Worm (Caenorhabditis elegans) whole organism, L2 larva: ENCODE measurements around the gene cav-2.
A peak's percentile ranks its signal among the peaks of the same experiment; 100 is the strongest.

Experiments
- F13H6.1 ChIP-seq: sonication (generic microtip); optimal IDR thresholded peaks from 2 replicates; lab custom pipeline; 2016; ENCODE audit warnings: missing genetic modification characterization, missing compliant biosample characterization
- R02D3.7 ChIP-seq: fragments of 150-350 bp; optimal IDR thresholded peaks from 2 replicates; lab custom pipeline; 2014; ENCODE audit warnings: missing biosample characterization, missing genetic modification characterization
- Y55F3AM.14 ChIP-seq: fragments of 200-800 bp; sonication (Bioruptor generic); optimal IDR thresholded peaks from 2 replicates; lab custom pipeline; 2018; ENCODE audit warnings: mild to moderate bottlenecking, missing genetic modification characterization, missing compliant biosample characterization
- alr-1 ChIP-seq: fragments of 150-350 bp; optimal IDR thresholded peaks from 2 replicates; lab custom pipeline; 2014; ENCODE audit warnings: missing biosample characterization, missing genetic modification characterization
- aly-2 ChIP-seq: fragments of 150-350 bp; optimal IDR thresholded peaks from 2 replicates; lab custom pipeline; 2014; ENCODE audit warnings: missing biosample characterization, missing genetic modification characterization
- blmp-1 ChIP-seq: sonication (generic microtip); optimal IDR thresholded peaks from 2 replicates; lab custom pipeline; 2017; ENCODE audit warnings: missing genetic modification characterization, mild to moderate bottlenecking, missing compliant biosample characterization, antibody characterized with exemption, moderate library complexity; ENCODE audit not compliant: insufficient read depth
- ceh-16 ChIP-seq: fragments of 150-350 bp; optimal IDR thresholded peaks from 2 replicates; lab custom pipeline; 2014; ENCODE audit warnings: missing biosample characterization, missing genetic modification characterization
- crh-2 ChIP-seq: sonication (generic microtip); optimal IDR thresholded peaks from 2 replicates; lab custom pipeline; 2017; ENCODE audit warnings: missing biosample characterization, missing genetic modification characterization
- egl-27 ChIP-seq: sonication (generic microtip); optimal IDR thresholded peaks from 3 replicates; lab custom pipeline; 2017; ENCODE audit warnings: missing biosample characterization, missing genetic modification reagents, missing genetic modification characterization
- elt-1 ChIP-seq: fragments of 150-350 bp; optimal IDR thresholded peaks from 2 replicates; lab custom pipeline; 2014; ENCODE audit warnings: missing biosample characterization, missing genetic modification characterization
- gmeb-1 ChIP-seq: fragments of 150-350 bp; optimal IDR thresholded peaks from 2 replicates; lab custom pipeline; 2014; ENCODE audit warnings: missing biosample characterization, missing genetic modification characterization
- mab-5 ChIP-seq: fragments of 150-350 bp; optimal IDR thresholded peaks from 2 replicates; lab custom pipeline; 2014; ENCODE audit warnings: missing biosample characterization, missing genetic modification characterization
- nhr-10 ChIP-seq: sonication (generic microtip); optimal IDR thresholded peaks from 2 replicates; lab custom pipeline; 2017; ENCODE audit warnings: missing biosample characterization, missing genetic modification characterization
- nhr-11 ChIP-seq: fragments of 150-350 bp; optimal IDR thresholded peaks from 2 replicates; lab custom pipeline; 2014; ENCODE audit warnings: missing biosample characterization, missing genetic modification characterization
- nhr-129 ChIP-seq: fragments of 150-350 bp; optimal IDR thresholded peaks from 2 replicates; lab custom pipeline; 2014; ENCODE audit warnings: missing biosample characterization, missing genetic modification characterization
- nhr-21 ChIP-seq: fragments of 150-350 bp; optimal IDR thresholded peaks from 2 replicates; lab custom pipeline; 2014; ENCODE audit warnings: missing biosample characterization, missing genetic modification characterization
- nhr-23 ChIP-seq: fragments of 150-350 bp; optimal IDR thresholded peaks from 2 replicates; lab custom pipeline; 2014; ENCODE audit warnings: missing biosample characterization, missing genetic modification reagents, missing genetic modification characterization
- nhr-25 ChIP-seq: fragments of 150-350 bp; sonication (generic microtip); optimal IDR thresholded peaks from 3 replicates; lab custom pipeline; 2014; ENCODE audit warnings: missing biosample characterization, missing genetic modification characterization
- sem-4 ChIP-seq: fragments of 150-350 bp; optimal IDR thresholded peaks from 2 replicates; lab custom pipeline; 2014; ENCODE audit warnings: missing biosample characterization, missing genetic modification reagents, missing genetic modification characterization
- skn-1 ChIP-seq: sonication (generic microtip); optimal IDR thresholded peaks from 2 replicates; lab custom pipeline; 2017; ENCODE audit warnings: missing biosample characterization, missing genetic modification characterization
- sma-3 ChIP-seq: sonication (generic microtip); optimal IDR thresholded peaks from 2 replicates; lab custom pipeline; 2016; ENCODE audit warnings: missing genetic modification reagents, missing genetic modification characterization, missing compliant biosample characterization
- sma-9 ChIP-seq, 2 experiments: fragments of 150-350 bp in 1 of 2; sonication (generic microtip) in 1 of 2; optimal IDR thresholded peaks; 2 replicates each; lab custom pipeline; 2014 to 2016; ENCODE audit warnings: missing genetic modification characterization in 2 of 2, mild to moderate bottlenecking in 1 of 2, missing biosample characterization in 1 of 2, missing compliant biosample characterization in 1 of 2, missing genetic modification reagents in 1 of 2, moderate library complexity in 1 of 2
- snpc-4 ChIP-seq: fragments of 150-350 bp; optimal IDR thresholded peaks from 2 replicates; lab custom pipeline; 2014; ENCODE audit warnings: missing biosample characterization, missing genetic modification characterization
- unc-39 ChIP-seq: fragments of 150-350 bp; optimal IDR thresholded peaks from 2 replicates; lab custom pipeline; 2014; ENCODE audit warnings: missing biosample characterization, missing genetic modification characterization
- unc-55 ChIP-seq: fragments of 150-350 bp; sonication (generic microtip); optimal IDR thresholded peaks from 3 replicates; lab custom pipeline; 2014; ENCODE audit warnings: missing biosample characterization, missing genetic modification reagents, missing genetic modification characterization
- unc-62 ChIP-seq: fragments of 150-350 bp; optimal IDR thresholded peaks from 2 replicates; lab custom pipeline; 2014; ENCODE audit warnings: missing biosample characterization, missing genetic modification reagents, missing genetic modification characterization
- ztf-1 ChIP-seq: fragments of 200-800 bp; sonication (Bioruptor generic); conservative IDR thresholded peaks from 2 replicates; pipeline ENCODE4 v1.3.6; 2022; ENCODE audit warnings: missing genetic modification characterization, missing compliant biosample characterization

Gene cav-2

DNA sequence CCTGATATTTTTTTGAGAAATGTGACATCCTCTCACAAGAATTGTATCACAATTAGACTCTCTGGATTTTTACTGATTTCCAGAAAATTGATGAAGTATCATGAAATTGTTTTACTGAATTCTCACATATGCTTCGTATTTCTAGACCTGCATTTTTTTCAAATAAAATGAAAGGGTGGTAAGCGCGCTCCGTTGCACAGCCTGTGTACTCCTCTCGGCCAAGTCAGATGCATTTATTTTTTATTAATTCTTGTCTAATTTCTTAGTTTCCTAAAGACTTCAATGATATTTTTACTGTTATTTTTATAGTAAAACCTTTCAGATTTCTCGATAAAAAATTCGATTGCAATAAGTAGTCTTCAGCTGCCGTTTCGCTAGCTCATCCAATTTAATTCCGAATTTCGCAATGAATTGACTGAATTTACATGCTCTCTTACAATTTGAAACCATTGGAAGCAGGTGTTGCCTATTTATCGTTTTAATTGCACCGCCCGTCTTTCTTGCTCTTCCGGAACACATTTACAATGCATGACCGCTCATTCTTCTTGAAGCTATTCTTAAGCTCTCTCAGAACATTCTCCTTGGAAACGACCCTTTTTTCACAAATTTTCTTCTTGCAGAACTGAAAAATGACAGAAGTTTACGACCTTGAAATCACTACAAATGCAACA is 34.7 kb downstream of the cav-2 start, which contains the start of gene tbcb-1 (continued):
- TF ChIP-seq ceh-16 (no peak), skn-1 (tag; lab: Kevin White, UChicago) (no peak), nhr-129 (tag; lab: Kevin White, UChicago) (no peak), snpc-4 (no peak), elt-1 (tag; lab: Kevin White, UChicago) (no peak), aly-2 (tag; lab: Kevin White, UChicago) (no peak), egl-27 (tag; lab: Kevin White, UChicago) (no peak), mab-5 (tag; lab: Kevin White, UChicago) (no peak), R02D3.7 (tag; lab: Kevin White, UChicago) (no peak), nhr-23 (no peak), unc-39 (tag; lab: Kevin White, UChicago) (no peak), sma-3 (GFP tag; lab: Kevin White, UChicago) (peak; percentile 8), gmeb-1 (tag; lab: Kevin White, UChicago) (peak; percentile 35), alr-1 (tag; lab: Kevin White, UChicago) (no peak), unc-55 (GFP tag; lab: Kevin White, UChicago) (no peak)

DNA sequence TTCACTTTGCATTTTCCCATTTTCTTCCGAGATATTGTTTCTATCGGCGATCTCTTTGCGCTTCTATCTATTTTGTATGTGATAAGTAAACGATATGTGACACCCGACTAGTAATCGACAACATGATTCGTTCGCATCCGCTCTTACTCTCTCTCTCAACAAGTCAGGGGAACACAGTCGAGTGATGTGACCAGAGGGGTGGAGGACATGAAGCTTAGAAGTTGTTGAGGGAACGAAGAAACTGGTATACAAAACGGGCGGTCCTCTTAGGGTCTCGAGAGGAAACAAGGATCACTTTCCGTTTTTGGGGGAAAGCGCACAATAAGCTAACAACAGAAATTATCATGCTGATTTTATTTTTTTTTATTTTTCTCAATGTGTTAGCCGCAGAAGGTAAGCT is 36.2 kb downstream of the cav-2 start, which contains the start of gene F53F4.4:
Gene F53F4.4 (plus strand): TSS at position 301 of the 400 bp plus-strand sequence.
- no peak for TF ChIP-seq ztf-1 (GFP tag; lab: Robert Waterston, UW)

DNA sequence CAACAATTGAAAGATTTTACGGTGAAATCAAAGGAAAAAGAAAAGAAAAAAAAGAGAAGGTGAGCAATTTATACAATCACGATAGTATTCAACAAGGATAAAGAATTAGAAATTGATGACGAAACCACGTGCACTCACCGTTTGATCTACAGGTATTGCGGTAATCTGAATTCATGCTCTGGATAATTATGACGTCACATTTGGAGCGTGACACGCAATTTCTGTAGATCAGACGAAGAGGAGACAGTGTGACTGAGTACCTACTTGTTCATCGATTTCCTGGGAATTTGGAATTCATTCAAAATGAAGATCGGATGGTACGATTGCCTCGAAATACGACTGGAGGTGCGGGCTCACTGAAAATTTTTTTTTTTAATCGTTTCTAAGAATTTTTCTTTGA is 41.5 kb downstream of the cav-2 start:
- TF ChIP-seq sem-4 (tag; lab: Kevin White, UChicago) (no peak), snpc-4 (no peak), nhr-11 (tag; lab: Kevin White, UChicago) (no peak), F13H6.1 (tag; lab: Kevin White, UChicago) (no peak), nhr-10 (no peak)

DNA sequence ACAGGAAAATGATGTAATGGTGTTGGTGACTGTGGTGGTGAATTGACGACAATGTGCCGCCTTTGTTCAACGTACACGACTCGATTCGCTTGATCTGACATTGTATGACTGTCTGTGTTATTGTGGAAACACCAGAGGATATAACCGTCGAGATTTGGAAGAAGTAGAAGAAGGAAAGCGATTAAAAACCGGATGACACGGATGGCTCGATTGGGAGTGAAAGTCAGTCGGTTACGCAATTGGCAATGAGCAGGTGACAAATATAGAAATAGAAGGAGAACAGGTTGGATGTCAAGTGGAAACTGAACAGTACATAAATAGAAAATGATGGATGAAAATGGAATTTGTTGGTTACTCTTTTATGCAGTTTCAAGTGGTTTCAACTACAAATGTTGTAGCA is 44.0 kb downstream of the cav-2 start, which contains the start of gene rdy-2:
Gene rdy-2 (minus strand): TSS at position 101 of the 400 bp plus-strand sequence.
- TF ChIP-seq unc-55 (GFP tag; lab: Kevin White, UChicago) (no peak), sma-9 (GFP tag; optimal IDR thresholded peaks at IDR 0.05; lab: Kevin White, UChicago) (no peak), sma-9 (tag; optimal IDR thresholded peaks at IDR 0.05; lab: Kevin White, UChicago) (no peak), aly-2 (tag; lab: Kevin White, UChicago) (no peak), alr-1 (tag; lab: Kevin White, UChicago) (no peak), R02D3.7 (tag; lab: Kevin White, UChicago) (no peak)

DNA sequence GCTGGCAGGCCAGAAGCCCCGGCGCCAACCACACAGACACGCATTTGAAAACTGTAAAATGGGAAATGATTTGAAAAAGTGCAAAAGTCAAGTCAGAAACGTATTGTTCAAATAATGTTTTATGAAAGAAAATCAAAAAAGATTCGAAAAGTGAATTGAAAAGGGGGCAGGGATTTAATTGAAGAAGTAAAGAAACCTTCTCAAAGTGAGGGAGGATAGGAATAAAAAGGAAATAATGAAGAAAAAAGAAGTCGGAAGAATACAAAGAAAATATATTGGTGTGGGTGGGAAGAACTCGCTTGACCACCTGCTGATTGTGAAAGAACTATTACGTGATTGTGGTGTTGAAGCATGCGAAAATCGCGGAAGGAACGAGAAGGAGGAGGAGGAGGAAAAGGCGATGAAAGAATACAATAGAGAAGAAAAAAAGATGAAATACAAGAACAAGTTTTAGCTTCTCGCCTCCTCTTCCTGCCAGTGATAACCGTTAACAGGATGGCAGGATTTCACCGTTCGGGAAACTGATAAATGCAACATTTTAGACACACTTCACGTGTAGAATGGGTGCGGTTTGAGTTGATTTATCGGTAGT is 49.8 kb downstream of the cav-2 start, which contains the start of gene fmo-4:
Gene fmo-4 (minus strand): TSS at position 51 of the 592 bp plus-strand sequence.
- TF ChIP-seq nhr-25 (peak; percentile 9), nhr-21 (peak; percentile 71), Y55F3AM.14 (GFP tag; lab: Kevin White, UChicago) (peak; percentile 33), R02D3.7 (tag; lab: Kevin White, UChicago) (no peak)

DNA sequence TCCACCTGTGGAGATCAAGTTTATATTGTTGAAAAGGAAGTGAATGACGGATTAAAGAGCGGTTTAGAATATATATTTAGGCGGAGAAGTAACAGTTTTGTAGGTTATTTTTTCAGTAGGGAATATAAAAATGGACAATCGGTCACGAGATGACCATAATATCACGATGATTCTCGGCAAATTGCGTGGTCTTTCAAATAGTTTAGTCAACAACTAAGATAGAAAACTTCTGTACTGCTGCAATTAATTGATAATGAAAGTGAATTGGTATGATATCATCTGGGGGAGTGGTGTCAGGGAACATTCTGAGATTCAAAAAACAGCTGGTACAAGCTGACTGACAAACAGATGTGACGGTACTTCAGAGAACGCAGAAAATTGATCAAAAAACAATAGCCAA is 51.6 kb downstream of the cav-2 start:
- TF ChIP-seq crh-2 (tag; lab: Kevin White, UChicago): peak; percentile 15
- peak; percentile 44 for TF ChIP-seq sma-9 (GFP tag; optimal IDR thresholded peaks at IDR 0.05; lab: Kevin White, UChicago)
- TF ChIP-seq sma-9 (tag; optimal IDR thresholded peaks at IDR 0.05; lab: Kevin White, UChicago): no peak
- TF ChIP-seq sma-3 (GFP tag; lab: Kevin White, UChicago): peak; percentile 60
- peak; percentile 90 for TF ChIP-seq blmp-1 (tag; lab: Kevin White, UChicago)
- TF ChIP-seq nhr-21: no peak
- TF ChIP-seq nhr-25: peak; percentile 36
- TF ChIP-seq unc-62: no peak
- TF ChIP-seq, all 48 proteins: peak for 5
